Worm (Caenorhabditis elegans): ENCODE measurements around the gene clec-158.

DNA sequence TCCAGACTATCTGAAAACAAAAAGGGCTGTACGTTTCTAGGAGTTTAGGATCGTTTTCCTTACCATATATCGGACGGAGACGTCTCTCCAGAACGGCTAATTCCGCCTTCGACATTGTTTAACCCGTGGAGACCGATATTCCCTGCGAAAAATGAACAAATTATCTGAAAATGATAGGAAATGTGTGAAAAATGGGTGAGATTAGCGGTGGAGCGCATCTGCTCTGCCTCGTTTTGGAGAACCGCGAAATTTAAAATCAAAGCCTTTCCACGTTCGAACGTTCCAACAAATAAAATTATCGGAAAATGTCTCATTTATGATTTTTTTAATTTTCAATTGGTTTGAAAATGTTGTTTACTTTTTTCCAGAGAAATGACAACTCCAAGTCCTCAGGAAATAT, 9.9 kb upstream of the clec-158 start, which contains the start of the genes cra-1 and kbp-1:
- TF ChIP-seq nhr-28 (tag; optimal IDR thresholded peaks at IDR 0.05) (no peak), T20F7.1 (GFP tag; optimal IDR thresholded peaks at IDR 0.05) (no peak), egl-27 (tag; optimal IDR thresholded peaks at IDR 0.05) (no peak), nhr-11 (tag; optimal IDR thresholded peaks at IDR 0.05) (peak; percentile 13)

Measured in whole organism, L4 larva.